Fruit fly (Drosophila melanogaster): ENCODE measurements around the gene CG5131.
A peak's percentile ranks its signal among the peaks of the same experiment; 100 is the strongest.

The CG5131 gene

dm6 chr2L:17480943-17481580 is 3.2 kb upstream of the CG5131 start, which contains the start of the genes fws and Lamtor3 (continued):
- TF ChIP-seq CG43689 (GFP tag; IDR thresholded peaks at IDR 0.05) (peak; percentile 98), CG8089 (GFP tag; optimal IDR thresholded peaks at IDR 0.05) (peak; percentile 68), CG7357 (GFP tag; IDR thresholded peaks at IDR 0.05) (peak; percentile 97), slou (GFP tag; optimal IDR thresholded peaks at IDR 0.05) (peak; percentile 97), Nf-YC (tag; optimal IDR thresholded peaks at IDR 0.05) (peak; percentile 68), crp (GFP tag; optimal IDR thresholded peaks at IDR 0.05) (peak in 1 of 2 experiments; percentile 87), psq (GFP tag; optimal IDR thresholded peaks at IDR 0.05) (peak; percentile 95), CG30403 (GFP tag; optimal IDR thresholded peaks at IDR 0.05) (peak; percentile 96), CG3726 (GFP tag; IDR thresholded peaks at IDR 0.05) (peak; percentile 98), CG13287 (GFP tag; IDR thresholded peaks at IDR 0.05; ENCODE audit: partially characterized antibody) (peak; percentile 78), CG7987 (GFP tag; optimal IDR thresholded peaks at IDR 0.05) (peak; percentile 95), CG12299 (tag; optimal IDR thresholded peaks at IDR 0.05) (peak; percentile 94), usp (GFP tag; optimal IDR thresholded peaks at IDR 0.05) (no peak), kni (GFP tag; optimal IDR thresholded peaks at IDR 0.05) (no peak), abd-A (tag; optimal IDR thresholded peaks at IDR 0.05) (no peak), mam (GFP tag; optimal IDR thresholded peaks at IDR 0.05) (peak; percentile 87), CG17359 (tag; optimal IDR thresholded peaks at IDR 0.05) (peak; percentile 99), Ravus (GFP tag; IDR thresholded peaks at IDR 0.05) (peak; percentile 96), CG7271 (tag; optimal IDR thresholded peaks at IDR 0.05) (peak; percentile 96), CG4854 (GFP tag; optimal IDR thresholded peaks at IDR 0.05) (peak; percentile 89), ttk (GFP tag; IDR thresholded peaks at IDR 0.05) (peak; percentile 99), CG10462 (GFP tag; optimal IDR thresholded peaks at IDR 0.05) (peak; percentile 95), wdn (GFP tag; IDR thresholded peaks at IDR 0.05) (peak; percentile 99), odd (GFP tag; optimal IDR thresholded peaks at IDR 0.05) (peak; percentile 93), CG3163 (GFP tag; optimal IDR thresholded peaks at IDR 0.05) (peak; percentile 58), twi (tag; optimal IDR thresholded peaks at IDR 0.05) (peak; percentile 92), Rfx (GFP tag; IDR thresholded peaks at IDR 0.05) (peak; percentile 99), CG34422 (GFP tag; IDR thresholded peaks at IDR 0.05) (peak; percentile 100), CG7839 (tag; optimal IDR thresholded peaks at IDR 0.05) (peak; percentile 99), dysf (GFP tag; IDR thresholded peaks at IDR 0.05) (peak; percentile 99), phol (tag; optimal IDR thresholded peaks at IDR 0.05) (peak; percentile 98), Abd-B (GFP tag; optimal IDR thresholded peaks at IDR 0.05) (peak; percentile 98), CG12391 (tag; optimal IDR thresholded peaks at IDR 0.05) (peak; percentile 99), tna (GFP tag; IDR thresholded peaks at IDR 0.05; ENCODE audit: partially characterized antibody) (no peak; the same call in 1 of the 2 replicates), Sry-δ (GFP tag; optimal IDR thresholded peaks at IDR 0.05) (peak; percentile 37), crc (GFP tag; optimal IDR thresholded peaks at IDR 0.05) (peak; percentile 31), Hmr (GFP tag; optimal IDR thresholded peaks at IDR 0.05) (peak; percentile 99), ac (GFP tag; optimal IDR thresholded peaks at IDR 0.05) (peak; percentile 86), Lpt (GFP tag; optimal IDR thresholded peaks at IDR 0.05) (no peak), nau (GFP tag; optimal IDR thresholded peaks at IDR 0.05) (peak; percentile 96), knrl (GFP tag; IDR thresholded peaks at IDR 0.05; ENCODE audit: partially characterized antibody) (0 out of 3 replicates have a peak, but pooled peaks have one; percentile 32), pzg (GFP tag; optimal IDR thresholded peaks at IDR 0.05) (peak; percentile 41), H2.0 (GFP tag; IDR thresholded peaks at IDR 0.05) (peak; percentile 99), CG12071 (GFP tag; optimal IDR thresholded peaks at IDR 0.05) (peak; percentile 95), Dip3 (GFP tag; optimal IDR thresholded peaks at IDR 0.05) (peak; percentile 92), ken (GFP tag; IDR thresholded peaks at IDR 0.05) (peak; percentile 99), exex (tag; optimal IDR thresholded peaks at IDR 0.05) (peak; percentile 85), PHDP (tag; optimal IDR thresholded peaks at IDR 0.05) (peak; percentile 99), CG12104 (GFP tag; optimal IDR thresholded peaks at IDR 0.05) (peak; percentile 87)
